Worm (Caenorhabditis elegans): ENCODE results near the gene T18D3.6.

- TF ChIP-seq tab-1 (GFP tag; IDR thresholded peaks at IDR 0.05) (no peak), cog-1 (tag; optimal IDR thresholded peaks at IDR 0.05) (no peak), med-1 (GFP tag; optimal IDR thresholded peaks at IDR 0.05; ENCODE audit: insufficient read depth) (no peak), ref-1 (GFP tag; conservative IDR thresholded peaks at IDR 0.05) (no peak), klf-2 (GFP tag; conservative IDR thresholded peaks at IDR 0.05) (no peak), flt-1 (GFP tag; IDR thresholded peaks at IDR 0.05) (no peak), T22C8.4 (GFP tag; IDR thresholded peaks at IDR 0.05) (no peak)
Measured at ce11 chrX:12451258-12451657, 1.6 kb downstream of the T18D3.6 start.

Data from whole organism, midembryonic.